Worm (Caenorhabditis elegans) whole organism, midembryonic: ENCODE data around the gene Y46G5A.18.

Experiments
- T22C8.4 ChIP-seq: fragments of 200-800 bp; sonication (Bioruptor generic); IDR thresholded peaks from 2 replicates; pipeline ENCODE4 v1.3.6; 2022; ENCODE audit warnings: missing genetic modification characterization, missing compliant biosample characterization
- cog-1 ChIP-seq: sonication (generic microtip); optimal IDR thresholded peaks from 2 replicates; lab custom pipeline; 2016; ENCODE audit warnings: missing genetic modification characterization, missing compliant biosample characterization
- flt-1 ChIP-seq: fragments of 200-800 bp; sonication (Bioruptor generic); IDR thresholded peaks from 2 replicates; pipeline ENCODE4 v1.3.6; 2022; ENCODE audit warnings: missing genetic modification characterization, missing compliant biosample characterization
- klf-2 ChIP-seq: fragments of 200-800 bp; sonication (Bioruptor generic); conservative IDR thresholded peaks from 2 replicates; pipeline ENCODE4 v1.3.6; 2022; ENCODE audit warnings: missing genetic modification reagents, missing genetic modification characterization, missing compliant biosample characterization
- med-1 ChIP-seq: sonication (generic microtip); optimal IDR thresholded peaks from 2 replicates; lab custom pipeline; 2017; ENCODE audit warnings: missing genetic modification characterization, mild to moderate bottlenecking, missing compliant biosample characterization, antibody characterized with exemption, missing genetic modification reagents; ENCODE audit not compliant: insufficient read depth
- ref-1 ChIP-seq: fragments of 200-800 bp; sonication (Bioruptor generic); conservative IDR thresholded peaks from 2 replicates; pipeline ENCODE4 v1.3.6; 2022; ENCODE audit warnings: missing genetic modification reagents, missing genetic modification characterization, missing compliant biosample characterization
- tab-1 ChIP-seq: fragments of 200-800 bp; sonication (Bioruptor generic); IDR thresholded peaks from 2 replicates; pipeline ENCODE4 v1.3.6; 2022; ENCODE audit warnings: missing genetic modification characterization, missing compliant biosample characterization
- ztf-23 ChIP-seq: fragments of 200-800 bp; sonication (Bioruptor generic); IDR thresholded peaks from 2 replicates; pipeline ENCODE4 v1.3.6; 2022; ENCODE audit warnings: missing genetic modification reagents, missing genetic modification characterization, missing compliant biosample characterization
- ztf-29 ChIP-seq: fragments of 200-800 bp; sonication (Bioruptor generic); IDR thresholded peaks from 2 replicates; pipeline ENCODE4 v1.3.6; 2022; ENCODE audit warnings: missing genetic modification reagents, missing genetic modification characterization, missing compliant biosample characterization

DNA sequence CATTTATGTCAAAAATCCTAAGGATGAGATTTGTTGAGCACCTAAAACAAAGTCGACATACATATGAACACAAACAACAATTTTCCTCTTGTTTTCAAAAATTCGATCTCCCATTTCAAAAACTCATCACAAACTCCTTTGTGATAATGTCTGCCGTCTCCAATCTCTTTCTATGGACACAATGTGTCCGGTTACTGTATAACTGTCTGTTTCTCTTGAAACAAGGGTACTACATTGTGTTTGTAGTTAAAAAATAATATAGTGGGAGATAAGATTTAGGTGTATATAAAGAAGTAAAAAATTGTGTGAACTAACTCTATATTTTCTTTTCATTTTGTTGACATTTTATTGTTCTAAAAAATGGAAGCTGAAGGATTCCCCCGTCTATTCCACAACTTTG lies 25.3 kb upstream of the Y46G5A.18 start, which contains the start of gene bcmo-1:
- TF ChIP-seq T22C8.4 (GFP tag; lab: Robert Waterston, UW) (no peak), med-1 (GFP tag; lab: Kevin White, UChicago) (no peak), klf-2 (GFP tag; lab: Robert Waterston, UW) (no peak), ztf-29 (GFP tag; lab: Robert Waterston, UW) (no peak), flt-1 (no peak), ztf-23 (no peak), cog-1 (tag; lab: Kevin White, UChicago) (no peak), tab-1 (GFP tag; lab: Robert Waterston, UW) (no peak), ref-1 (GFP tag; lab: Robert Waterston, UW) (no peak)
